Worm (Caenorhabditis elegans) whole organism, L2 larva: Measurements from ENCODE around the gene F45F2.10.

Experiments used
- ZK546.5 ChIP-seq: sonication (generic microtip); optimal IDR thresholded peaks from 2 replicates; lab custom pipeline; 2017; ENCODE audit warnings: missing biosample characterization, missing genetic modification characterization
- ama-1 ChIP-seq: fragments of 150-350 bp; optimal IDR thresholded peaks from 2 replicates; lab custom pipeline; 2018; ENCODE audit warnings: inconsistent platforms
- blmp-1 ChIP-seq: sonication (generic microtip); optimal IDR thresholded peaks from 2 replicates; lab custom pipeline; 2017; ENCODE audit warnings: missing genetic modification characterization, mild to moderate bottlenecking, missing compliant biosample characterization, antibody characterized with exemption, moderate library complexity; ENCODE audit not compliant: insufficient read depth
- ceh-82 ChIP-seq: fragments of 150-350 bp; optimal IDR thresholded peaks from 2 replicates; lab custom pipeline; 2014; ENCODE audit warnings: missing biosample characterization, missing genetic modification characterization
- elt-3 ChIP-seq: sonication (generic microtip); optimal IDR thresholded peaks from 2 replicates; lab custom pipeline; 2017; ENCODE audit warnings: missing biosample characterization, missing genetic modification characterization
- mdl-1 ChIP-seq, 2 experiments: fragments of 150-350 bp in 1 of 2; sonication (generic microtip) in 1 of 2; optimal IDR thresholded peaks; 2 replicates each; lab custom pipeline; 2017; ENCODE audit warnings: missing biosample characterization in 2 of 2, missing genetic modification characterization in 2 of 2
- nhr-129 ChIP-seq: fragments of 150-350 bp; optimal IDR thresholded peaks from 2 replicates; lab custom pipeline; 2014; ENCODE audit warnings: missing biosample characterization, missing genetic modification characterization
- nhr-237 ChIP-seq: fragments of 150-350 bp; optimal IDR thresholded peaks from 2 replicates; lab custom pipeline; 2014; ENCODE audit warnings: missing biosample characterization, missing genetic modification characterization
- nhr-77 ChIP-seq: fragments of 150-350 bp; optimal IDR thresholded peaks from 2 replicates; lab custom pipeline; 2014; ENCODE audit warnings: missing biosample characterization, missing genetic modification characterization
- unc-39 ChIP-seq: fragments of 150-350 bp; optimal IDR thresholded peaks from 2 replicates; lab custom pipeline; 2014; ENCODE audit warnings: missing biosample characterization, missing genetic modification characterization
- zag-1 ChIP-seq: fragments of 150-350 bp; optimal IDR thresholded peaks from 2 replicates; lab custom pipeline; 2014; ENCODE audit warnings: missing biosample characterization, missing genetic modification characterization
- ztf-4 ChIP-seq: fragments of 150-350 bp; optimal IDR thresholded peaks from 2 replicates; lab custom pipeline; 2014; ENCODE audit warnings: missing biosample characterization, missing genetic modification characterization

ce11 chrV:8499407-8499806 is 19.3 kb downstream of the F45F2.10 start:
- TF ChIP-seq ama-1 (lab: Kevin White, UChicago) (no peak), nhr-77 (no peak), ceh-82 (tag; lab: Kevin White, UChicago) (no peak), blmp-1 (tag; lab: Kevin White, UChicago) (no peak), zag-1 (tag; lab: Kevin White, UChicago) (no peak), ZK546.5 (tag; lab: Kevin White, UChicago) (no peak), elt-3 (tag; lab: Kevin White, UChicago) (no peak), nhr-237 (no peak), unc-39 (tag; lab: Kevin White, UChicago) (no peak), mdl-1 (tag; optimal IDR thresholded peaks at IDR 0.05; lab: Kevin White, UChicago) (no peak), nhr-129 (no peak), ztf-4 (no peak)
